Fruit fly (Drosophila melanogaster) whole organism, embryonic: ENCODE data around the gene Taf2.

Experiments
- Blimp-1 ChIP-seq: fragments of 200-800 bp; sonication (Bioruptor generic); optimal IDR thresholded peaks from 3 replicates; lab custom pipeline; 2018; ENCODE audit warnings: missing biosample characterization, missing genetic modification characterization, mild to moderate bottlenecking, moderate library complexity, missing genetic modification reagents
- C15 ChIP-seq: fragments of 200-800 bp; sonication (Bioruptor generic); IDR thresholded peaks from 3 replicates; pipeline ENCODE4 v1.3.6; 2022; ENCODE audit warnings: missing biosample characterization, missing genetic modification characterization
- CG11723 ChIP-seq: fragments of 200-800 bp; sonication (Bioruptor generic); optimal IDR thresholded peaks from 2 replicates; lab custom pipeline; 2017; ENCODE audit warnings: missing biosample characterization, mild to moderate bottlenecking, missing genetic modification characterization
- CG12155 ChIP-seq: fragments of 200-800 bp; sonication (Bioruptor generic); optimal IDR thresholded peaks from 3 replicates; lab custom pipeline; 2016; ENCODE audit warnings: missing biosample characterization, missing genetic modification characterization
- CG12299 ChIP-seq: fragments of 200-800 bp; sonication (Bioruptor generic); optimal IDR thresholded peaks from 2 replicates; lab custom pipeline; 2018; ENCODE audit warnings: missing biosample characterization, mild to moderate bottlenecking, missing genetic modification characterization
- CG12391 ChIP-seq: fragments of 200-800 bp; sonication (Bioruptor generic); optimal IDR thresholded peaks from 3 replicates; lab custom pipeline; 2018; ENCODE audit warnings: missing biosample characterization, mild to moderate bottlenecking, missing genetic modification characterization, moderate library complexity
- CG12942 ChIP-seq: fragments of 200-800 bp; sonication (Bioruptor generic); optimal IDR thresholded peaks from 3 replicates; lab custom pipeline; 2016; ENCODE audit warnings: missing biosample characterization, missing genetic modification characterization
- CG13123 ChIP-seq: fragments of 200-800 bp; sonication (Bioruptor generic); optimal IDR thresholded peaks from 2 replicates; lab custom pipeline; 2016; ENCODE audit warnings: missing biosample characterization, missing genetic modification characterization
- CG14860 ChIP-seq: fragments of 200-800 bp; sonication (Bioruptor generic); IDR thresholded peaks from 3 replicates; pipeline ENCODE4 v1.3.6; 2022; ENCODE audit warnings: missing biosample characterization, missing genetic modification characterization; ENCODE audit not compliant: partially characterized antibody
- CG15479 ChIP-seq: fragments of 200-800 bp; sonication (Bioruptor generic); optimal IDR thresholded peaks from 3 replicates; lab custom pipeline; 2019; ENCODE audit warnings: missing biosample characterization, mild to moderate bottlenecking, missing genetic modification characterization, moderate library complexity
- CG17829 ChIP-seq: fragments of 200-800 bp; optimal IDR thresholded peaks from 2 replicates; lab custom pipeline; 2019; ENCODE audit warnings: missing biosample characterization, mild to moderate bottlenecking, missing genetic modification characterization, moderate library complexity
- CG1792 ChIP-seq: fragments of 200-800 bp; sonication (Bioruptor generic); optimal IDR thresholded peaks from 2 replicates; lab custom pipeline; 2016; ENCODE audit warnings: missing biosample characterization, missing genetic modification characterization
- CG1832 ChIP-seq: fragments of 200-800 bp; sonication (Bioruptor generic); optimal IDR thresholded peaks from 2 replicates; lab custom pipeline; 2017; ENCODE audit warnings: missing biosample characterization, mild to moderate bottlenecking, missing genetic modification characterization, inconsistent platforms
- CG2116 ChIP-seq: fragments of 200-800 bp; sonication (Bioruptor generic); optimal IDR thresholded peaks from 3 replicates; lab custom pipeline; 2018; ENCODE audit warnings: missing biosample characterization, mild to moderate bottlenecking, missing genetic modification characterization
- CG2678 ChIP-seq: fragments of 200-800 bp; sonication (Bioruptor generic); optimal IDR thresholded peaks from 3 replicates; lab custom pipeline; 2019; ENCODE audit warnings: missing biosample characterization, mild to moderate bottlenecking, missing genetic modification characterization, moderate library complexity
- CG31388 ChIP-seq: fragments of 200-800 bp; sonication (Bioruptor generic); optimal IDR thresholded peaks from 2 replicates; lab custom pipeline; 2016; ENCODE audit warnings: missing biosample characterization, missing genetic modification characterization
- CG3995 ChIP-seq: fragments of 200-800 bp; sonication (Bioruptor generic); optimal IDR thresholded peaks from 3 replicates; lab custom pipeline; 2016; ENCODE audit warnings: missing biosample characterization, missing genetic modification characterization
- CG4707 ChIP-seq: fragments of 200-800 bp; sonication (Bioruptor generic); optimal IDR thresholded peaks from 2 replicates; lab custom pipeline; 2018; ENCODE audit warnings: missing biosample characterization, mild to moderate bottlenecking, missing genetic modification characterization, moderate library complexity
- CG4854 ChIP-seq: fragments of 200-800 bp; sonication (Bioruptor generic); optimal IDR thresholded peaks from 2 replicates; lab custom pipeline; 2016; ENCODE audit warnings: missing biosample characterization, missing genetic modification characterization, inconsistent platforms
- CG7556 ChIP-seq: fragments of 200-800 bp; sonication (Bioruptor generic); optimal IDR thresholded peaks from 2 replicates; lab custom pipeline; 2017; ENCODE audit warnings: missing biosample characterization, mild to moderate bottlenecking, missing genetic modification characterization
- CG8089 ChIP-seq: fragments of 200-800 bp; sonication (Bioruptor generic); optimal IDR thresholded peaks from 3 replicates; lab custom pipeline; 2016; ENCODE audit warnings: missing biosample characterization, missing genetic modification characterization
- CG9609 ChIP-seq: fragments of 200-800 bp; sonication (Bioruptor generic); optimal IDR thresholded peaks from 3 replicates; lab custom pipeline; 2016; ENCODE audit warnings: missing biosample characterization, missing genetic modification characterization
- Dad ChIP-seq: fragments of 200-800 bp; sonication (Bioruptor generic); optimal IDR thresholded peaks from 3 replicates; lab custom pipeline; 2016; ENCODE audit warnings: missing biosample characterization, missing genetic modification characterization
- Dfd ChIP-seq, 2 experiments: fragments of >200 bp; optimal IDR thresholded peaks; 2 replicates each; lab custom pipeline; 2017; ENCODE audit warnings: missing biosample characterization in 2 of 2, missing genetic modification characterization in 2 of 2
- Doc3 ChIP-seq: fragments of 200-800 bp; sonication (Bioruptor generic); IDR thresholded peaks from 3 replicates; pipeline ENCODE4 v1.3.6; 2022; ENCODE audit warnings: missing biosample characterization, missing genetic modification characterization; ENCODE audit not compliant: partially characterized antibody
- E2f1 ChIP-seq: fragments of 200-800 bp; sonication (Bioruptor generic); IDR thresholded peaks from 2 replicates; pipeline ENCODE4 v1.3.6; 2022; ENCODE audit warnings: missing biosample characterization, missing genetic modification characterization
- Nf-YA ChIP-seq: fragments of 200-800 bp; sonication (Bioruptor generic); IDR thresholded peaks from 2 replicates; pipeline ENCODE4 v1.3.6; 2022; ENCODE audit warnings: missing biosample characterization, missing genetic modification characterization
- Oaz ChIP-seq: fragments of 200-800 bp; sonication (Bioruptor generic); IDR thresholded peaks from 2 replicates; pipeline ENCODE4 v1.3.6; 2022; ENCODE audit warnings: missing biosample characterization, missing genetic modification characterization
- Opbp ChIP-seq: fragments of 200-800 bp; sonication (Bioruptor generic); IDR thresholded peaks from 3 replicates; pipeline ENCODE4 v1.3.6; 2022; ENCODE audit warnings: missing biosample characterization, missing genetic modification characterization; ENCODE audit not compliant: partially characterized antibody
- Sin3A ChIP-seq: fragments of >200 bp; optimal IDR thresholded peaks from 2 replicates; lab custom pipeline; 2018
- Sox102F ChIP-seq: fragments of 200-800 bp; sonication (Bioruptor generic); optimal IDR thresholded peaks from 2 replicates; lab custom pipeline; 2018; ENCODE audit warnings: missing biosample characterization, mild to moderate bottlenecking, missing genetic modification characterization, moderate library complexity
- Xrp1 ChIP-seq: fragments of 200-800 bp; sonication (Bioruptor generic); IDR thresholded peaks from 2 replicates; pipeline ENCODE4 v1.3.6; 2022; ENCODE audit warnings: missing biosample characterization, missing genetic modification characterization
- al ChIP-seq: fragments of 200-800 bp; sonication (Bioruptor generic); IDR thresholded peaks from 2 replicates; pipeline ENCODE4 v1.3.6; 2022; ENCODE audit warnings: missing biosample characterization, missing genetic modification characterization
- ase ChIP-seq: fragments of 200-800 bp; sonication (Bioruptor generic); IDR thresholded peaks from 3 replicates; pipeline ENCODE4 v1.3.6; 2022; ENCODE audit warnings: missing biosample characterization, missing genetic modification characterization
- bab2 ChIP-seq: fragments of 200-800 bp; sonication (Bioruptor generic); optimal IDR thresholded peaks from 2 replicates; lab custom pipeline; 2016; ENCODE audit warnings: missing biosample characterization, missing genetic modification characterization
- caup ChIP-seq: fragments of 200-800 bp; sonication (Bioruptor generic); optimal IDR thresholded peaks from 3 replicates; lab custom pipeline; 2017; ENCODE audit warnings: missing biosample characterization, mild to moderate bottlenecking, missing genetic modification characterization, moderate library complexity; ENCODE audit not compliant: severe bottlenecking
- dimm ChIP-seq: fragments of 200-800 bp; sonication (Bioruptor generic); IDR thresholded peaks from 2 replicates; pipeline ENCODE4 v1.3.6; 2022; ENCODE audit warnings: missing biosample characterization, missing genetic modification characterization
- ems ChIP-seq: fragments of 200-800 bp; sonication (Bioruptor generic); optimal IDR thresholded peaks from 3 replicates; lab custom pipeline; 2016; ENCODE audit warnings: missing biosample characterization, missing genetic modification characterization
- mam ChIP-seq: fragments of 200-800 bp; sonication (Bioruptor generic); optimal IDR thresholded peaks from 3 replicates; lab custom pipeline; 2016; ENCODE audit warnings: missing biosample characterization, missing genetic modification characterization
- odd ChIP-seq: fragments of 200-800 bp; sonication (Bioruptor generic); optimal IDR thresholded peaks from 2 replicates; lab custom pipeline; 2017; ENCODE audit warnings: missing biosample characterization, mild to moderate bottlenecking, missing genetic modification characterization
- onecut ChIP-seq: fragments of 200-800 bp; sonication (Bioruptor generic); IDR thresholded peaks from 2 replicates; pipeline ENCODE4 v1.3.6; 2022; ENCODE audit warnings: missing biosample characterization, missing genetic modification characterization
- org-1 ChIP-seq: fragments of 200-800 bp; sonication (Bioruptor generic); optimal IDR thresholded peaks from 2 replicates; lab custom pipeline; 2017; ENCODE audit warnings: missing biosample characterization, missing genetic modification characterization
- pho ChIP-seq: fragments of 200-800 bp; sonication (Bioruptor generic); optimal IDR thresholded peaks from 2 replicates; lab custom pipeline; 2016; ENCODE audit warnings: missing biosample characterization, missing genetic modification characterization
- ro ChIP-seq: fragments of 200-800 bp; sonication (Bioruptor generic); IDR thresholded peaks from 2 replicates; pipeline ENCODE4 v1.3.6; 2022; ENCODE audit warnings: missing biosample characterization, missing genetic modification characterization
- row ChIP-seq: fragments of 200-800 bp; sonication (Bioruptor generic); IDR thresholded peaks from 3 replicates; pipeline ENCODE4 v1.3.6; 2022; ENCODE audit warnings: missing biosample characterization, missing genetic modification characterization
- scrt ChIP-seq: fragments of 200-800 bp; sonication (Bioruptor generic); optimal IDR thresholded peaks from 2 replicates; lab custom pipeline; 2018; ENCODE audit warnings: missing biosample characterization, mild to moderate bottlenecking, missing genetic modification characterization, moderate library complexity
- slp2 ChIP-seq: fragments of 200-800 bp; sonication (Bioruptor generic); optimal IDR thresholded peaks from 2 replicates; lab custom pipeline; 2016; ENCODE audit warnings: missing biosample characterization, missing genetic modification characterization
- sna ChIP-seq: fragments of 200-800 bp; sonication (Bioruptor generic); IDR thresholded peaks from 2 replicates; pipeline ENCODE4 v1.3.6; 2022; ENCODE audit warnings: missing biosample characterization, missing genetic modification characterization; ENCODE audit not compliant: partially characterized antibody
- sqz ChIP-seq: fragments of 200-800 bp; sonication (Bioruptor generic); optimal IDR thresholded peaks from 3 replicates; lab custom pipeline; 2018; ENCODE audit warnings: missing biosample characterization, mild to moderate bottlenecking, missing genetic modification characterization
- tna ChIP-seq: fragments of 200-800 bp; sonication (Bioruptor generic); IDR thresholded peaks from 2 replicates; pipeline ENCODE4 v1.3.6; 2022; ENCODE audit warnings: missing biosample characterization, missing genetic modification characterization; ENCODE audit not compliant: partially characterized antibody
- twi ChIP-seq: fragments of 200-800 bp; optimal IDR thresholded peaks from 2 replicates; lab custom pipeline; 2019; ENCODE audit warnings: missing biosample characterization, mild to moderate bottlenecking, missing genetic modification characterization, moderate library complexity

The Taf2 gene

dm6 chr3L:9899046-9899659, 10.7 kb upstream of the Taf2 start, which contains the start of gene nudE (continued):
- peak; percentile 4 for TF ChIP-seq odd (GFP tag; lab: Kevin White, UChicago)
- peak; percentile 32 for TF ChIP-seq Dad
- no peak for TF ChIP-seq C15 (GFP tag; lab: Robert Waterston, UW)
- no peak for TF ChIP-seq Doc3
- no peak for TF ChIP-seq Dfd (GFP tag; optimal IDR thresholded peaks at IDR 0.05; lab: Kevin White, UChicago)
- no peak for TF ChIP-seq Opbp (GFP tag; lab: Robert Waterston, UW)
- peak; percentile 50 for TF ChIP-seq mam
- peak; percentile 56 for TF ChIP-seq caup
- no peak for TF ChIP-seq CG13123 (GFP tag; lab: Kevin White, UChicago)
- TF ChIP-seq CG2678 (tag; lab: Kevin White, UChicago), result peak; percentile 42
- peak; percentile 21 for TF ChIP-seq pho (GFP tag; lab: Kevin White, UChicago)
- peak; percentile 51 for TF ChIP-seq Sin3A (lab: Kevin White, UChicago)
- TF ChIP-seq CG15479 (GFP tag; lab: Kevin White, UChicago), result no peak
- TF ChIP-seq CG3995, result no peak
- no peak for TF ChIP-seq org-1
- no peak for TF ChIP-seq CG31388 (GFP tag; lab: Kevin White, UChicago)
- no peak for TF ChIP-seq Blimp-1 (GFP tag; lab: Kevin White, UChicago)
- TF ChIP-seq CG8089 (GFP tag; lab: Kevin White, UChicago), result no peak
- peak; percentile 48 for TF ChIP-seq CG12391 (tag; lab: Kevin White, UChicago)
- no peak for TF ChIP-seq al (GFP tag; lab: Robert Waterston, UW)
- TF ChIP-seq dimm (GFP tag; lab: Robert Waterston, UW), result no peak
- no peak for TF ChIP-seq ems (GFP tag; lab: Kevin White, UChicago)
- no peak for TF ChIP-seq CG9609
- no peak for TF ChIP-seq CG4854
- TF ChIP-seq ro (GFP tag; lab: Robert Waterston, UW), result no peak
- no peak for TF ChIP-seq sna (GFP tag; lab: Robert Waterston, UW)
- TF ChIP-seq Nf-YA (GFP tag; lab: Robert Waterston, UW), result no peak
- no peak for TF ChIP-seq CG17829 (tag; lab: Kevin White, UChicago)
- peak; percentile 5 for TF ChIP-seq CG7556 (GFP tag; lab: Kevin White, UChicago)
- TF ChIP-seq row (GFP tag; lab: Robert Waterston, UW), result peak; percentile 28; the same call in 2 of the 3 replicates
- TF ChIP-seq slp2, result no peak
- TF ChIP-seq CG12155 (GFP tag; lab: Kevin White, UChicago), result peak; percentile 19
- no peak for TF ChIP-seq Sox102F (GFP tag; lab: Kevin White, UChicago)
- no peak for TF ChIP-seq twi (tag; lab: Kevin White, UChicago)
- no peak for TF ChIP-seq CG12942 (GFP tag; lab: Kevin White, UChicago)
- no peak for TF ChIP-seq onecut (GFP tag; lab: Robert Waterston, UW)
- TF ChIP-seq CG1832 (GFP tag; lab: Kevin White, UChicago), result no peak
- no peak for TF ChIP-seq CG11723 (GFP tag; lab: Kevin White, UChicago)
- TF ChIP-seq ase, result no peak
- TF ChIP-seq sqz, result no peak
- TF ChIP-seq CG14860 (GFP tag; lab: Robert Waterston, UW), result no peak
- peak; percentile 18 for TF ChIP-seq bab2 (GFP tag; lab: Kevin White, UChicago)
- TF ChIP-seq scrt (GFP tag; lab: Kevin White, UChicago), result no peak
- 0 out of 2 replicates have a peak, but pooled peaks have one; percentile 6 for TF ChIP-seq E2f1 (GFP tag; lab: Robert Waterston, UW)
- TF ChIP-seq CG2116 (GFP tag; lab: Kevin White, UChicago), result peak; percentile 26
- TF ChIP-seq CG4707 (GFP tag; lab: Kevin White, UChicago), result no peak
- TF ChIP-seq Oaz (GFP tag; lab: Robert Waterston, UW), result no peak
- peak; percentile 46 for TF ChIP-seq CG12299 (tag; lab: Kevin White, UChicago)
- no peak for TF ChIP-seq CG1792
- 0 out of 2 replicates have a peak, but pooled peaks have one; percentile 21 for TF ChIP-seq Xrp1
- no peak for TF ChIP-seq tna
